Fruit fly (Drosophila melanogaster): ENCODE measurements around the gene FucTD.
"Not testable (repeated sequence)": the region's sequence is repeated elsewhere in the genome, so short reads cannot be mapped to it uniquely, and the experiment has no call there.

The FucTD gene

DNA sequence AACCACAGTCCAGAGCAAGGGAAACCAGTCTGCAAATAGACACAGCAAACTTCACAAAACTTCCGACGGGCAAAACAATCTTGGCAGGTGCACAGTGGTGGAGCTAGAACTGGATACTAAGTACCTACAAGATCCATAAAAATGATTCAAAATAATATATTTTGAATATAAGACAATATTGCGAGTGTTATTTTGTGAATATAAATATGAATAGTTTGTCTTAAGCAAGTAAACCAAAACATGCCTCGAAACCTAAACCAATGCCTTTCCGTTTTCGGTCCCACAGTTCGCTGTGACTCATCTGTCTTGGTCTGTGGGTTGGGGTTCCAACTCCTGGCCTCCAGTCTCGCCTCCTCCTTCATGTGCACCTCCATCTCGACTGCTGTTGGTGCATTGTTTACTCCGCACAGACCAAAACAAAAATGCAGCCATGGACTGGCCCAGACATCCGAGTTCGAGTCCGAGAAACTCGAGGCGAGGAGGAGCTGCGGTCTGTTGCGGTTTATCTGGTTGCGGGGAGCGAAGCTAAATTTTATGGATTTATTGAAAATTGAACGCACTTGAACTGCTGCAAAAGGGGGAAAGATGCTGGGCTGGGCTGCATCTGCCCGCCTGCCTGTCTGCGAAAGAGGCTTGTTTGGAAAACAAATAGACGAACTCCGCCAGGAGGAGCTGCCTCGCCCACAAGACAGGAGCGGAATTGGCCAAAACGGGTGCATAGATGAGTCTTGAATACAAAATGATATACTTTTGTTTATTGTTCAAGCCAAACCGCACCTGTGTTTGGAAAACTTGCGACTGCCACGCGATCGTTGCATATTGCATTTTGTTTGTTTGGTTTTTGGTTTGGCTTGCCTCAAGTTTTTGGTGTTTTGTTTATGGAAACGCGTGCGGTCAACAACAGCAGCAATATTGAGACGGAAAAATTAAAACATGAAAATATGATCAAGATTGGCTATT, 23.8 kb upstream of the FucTD start (continued):
- TF ChIP-seq CG32006 (GFP tag; optimal IDR thresholded peaks at IDR 0.05) (peak; percentile 74), CG6854 (GFP tag; optimal IDR thresholded peaks at IDR 0.05) (no peak), CG11294 (GFP tag; IDR thresholded peaks at IDR 0.05) (0 out of 2 replicates have a peak, but pooled peaks have one; percentile 25), CG11902 (GFP tag; optimal IDR thresholded peaks at IDR 0.05) (peak; percentile 5), salr (GFP tag; optimal IDR thresholded peaks at IDR 0.05) (peak; percentile 67 to 74), CG10631 (GFP tag; optimal IDR thresholded peaks at IDR 0.05) (peak; percentile 84), Sox15 (GFP tag; optimal IDR thresholded peaks at IDR 0.05) (peak; percentile 33), topi (GFP tag; optimal IDR thresholded peaks at IDR 0.05) (peak; percentile 19), CG11762 (GFP tag; optimal IDR thresholded peaks at IDR 0.05; ENCODE audit: insufficient read depth) (peak; percentile 75), CG3919 (GFP tag; optimal IDR thresholded peaks at IDR 0.05) (peak; percentile 88)

DNA sequence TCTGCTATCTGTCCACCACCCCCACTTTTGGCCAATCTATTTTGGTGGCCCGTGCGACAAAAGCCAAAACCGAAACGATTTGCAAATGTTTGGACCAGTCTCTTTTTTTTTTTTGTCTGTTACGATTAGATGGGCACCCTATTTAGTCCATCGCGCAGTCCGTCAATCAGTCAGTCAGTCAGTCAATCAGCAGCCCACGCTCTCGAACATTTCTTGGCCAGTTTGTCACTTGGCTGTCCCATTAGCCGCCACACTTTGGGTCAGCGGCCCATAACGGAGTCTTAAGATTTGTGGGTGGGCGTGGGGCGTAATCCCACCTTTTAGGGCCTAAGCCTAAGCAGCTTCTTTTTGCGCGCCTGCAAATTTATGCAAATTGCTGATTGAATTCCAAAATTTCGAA, 21.6 kb upstream of the FucTD start:
- TF ChIP-seq Sox102F (GFP tag; optimal IDR thresholded peaks at IDR 0.05) (no peak), Eip75B (GFP tag; optimal IDR thresholded peaks at IDR 0.05) (no peak), CG7368 (GFP tag; optimal IDR thresholded peaks at IDR 0.05) (no peak), Met (GFP tag; optimal IDR thresholded peaks at IDR 0.05) (no peak), Gug (GFP tag; IDR thresholded peaks at IDR 0.05) (no peak), CG31627 (GFP tag; optimal IDR thresholded peaks at IDR 0.05) (no peak), CG15336 (GFP tag; IDR thresholded peaks at IDR 0.05) (no peak), dac (GFP tag; optimal IDR thresholded peaks at IDR 0.05) (no peak), CG11294 (GFP tag; IDR thresholded peaks at IDR 0.05) (no peak)

DNA sequence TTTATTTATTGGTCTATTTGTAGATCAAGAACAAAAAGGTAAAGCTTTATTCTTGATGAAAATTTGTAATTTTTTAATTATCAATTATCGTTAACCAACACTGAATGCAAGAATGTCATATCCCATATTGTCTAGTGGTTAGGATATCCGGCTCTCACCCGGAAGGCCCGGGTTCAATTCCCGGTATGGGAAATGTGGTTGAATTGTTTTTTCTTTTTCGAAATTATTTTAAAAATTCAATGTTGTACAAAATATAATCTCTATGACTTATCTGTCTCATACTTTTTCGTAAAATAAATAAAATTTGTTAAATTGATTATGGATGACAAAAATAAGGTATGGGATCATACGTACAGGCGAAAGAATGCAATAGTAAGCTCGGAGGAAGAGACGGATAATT, 17.7 kb upstream of the FucTD start, which contains the start of gene CG32320:
Gene CG32320 (plus strand): TSS at position 301 of the 400 bp plus-strand sequence.
- not testable (repeated sequence) for TF ChIP-seq Eip75B, topi, acj6 (GFP tag; optimal IDR thresholded peaks at IDR 0.05)

DNA sequence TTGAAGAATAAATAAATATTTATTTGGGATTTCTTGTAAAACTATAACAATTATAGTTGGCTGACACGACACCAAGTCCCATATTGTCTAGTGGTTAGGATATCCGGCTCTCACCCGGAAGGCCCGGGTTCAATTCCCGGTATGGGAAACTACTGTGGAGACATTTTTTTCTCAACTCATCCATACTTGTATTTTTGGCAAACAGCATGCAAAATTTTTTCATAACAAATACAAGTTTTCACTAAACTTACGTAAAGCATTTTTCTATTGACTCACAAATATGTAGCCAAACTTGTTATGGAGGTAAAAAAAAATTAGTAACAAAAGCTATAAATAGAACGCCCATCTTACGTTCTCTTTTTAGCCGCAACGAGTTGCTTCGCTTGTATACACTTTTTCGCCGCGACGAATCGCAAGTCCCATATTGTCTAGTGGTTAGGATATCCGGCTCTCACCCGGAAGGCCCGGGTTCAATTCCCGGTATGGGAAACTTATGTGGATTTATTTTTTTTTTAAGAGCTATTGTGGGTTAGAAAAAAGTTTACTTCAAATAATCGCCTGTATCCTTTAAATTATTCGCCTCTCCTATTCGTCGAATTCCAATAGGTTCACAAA, 14.6 kb upstream of the FucTD start:
- TF ChIP-seq fkh (GFP tag; optimal IDR thresholded peaks at IDR 0.05), result peak; percentile 39
- TF ChIP-seq CG8319 (GFP tag; optimal IDR thresholded peaks at IDR 0.05), result no peak
- TF ChIP-seq eg (GFP tag; IDR thresholded peaks at IDR 0.05), result no peak
- peak; percentile 12 for TF ChIP-seq svp (GFP tag)
- peak; percentile 19 for TF ChIP-seq Eip78C (GFP tag)

DNA sequence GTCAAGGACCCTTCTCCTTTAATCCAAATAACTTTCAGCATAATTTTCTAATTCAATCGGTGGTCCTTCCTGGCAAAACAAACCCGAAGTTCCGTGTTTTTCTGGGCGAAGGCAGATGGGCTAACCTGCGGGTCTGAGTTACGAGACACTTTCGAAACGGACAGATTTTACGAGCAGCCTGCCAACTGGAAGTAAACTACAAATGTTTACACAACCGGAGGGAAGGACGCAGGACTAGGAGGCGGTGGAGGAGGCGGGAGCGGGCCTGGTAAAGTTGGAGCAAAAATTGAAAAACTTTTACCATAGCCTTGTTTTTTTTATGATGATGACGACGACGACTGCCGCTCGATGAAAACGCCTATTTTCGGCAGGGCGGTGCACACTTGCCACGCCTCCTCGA, 13.9 kb upstream of the FucTD start:
- TF ChIP-seq dsx (GFP tag; optimal IDR thresholded peaks at IDR 0.05; ENCODE audit: poor library complexity, severe bottlenecking) (no peak), CG3919 (GFP tag; optimal IDR thresholded peaks at IDR 0.05) (no peak), achi (GFP tag; optimal IDR thresholded peaks at IDR 0.05) (no peak), CG9139 (GFP tag; optimal IDR thresholded peaks at IDR 0.05) (no peak), fd85E (GFP tag; optimal IDR thresholded peaks at IDR 0.05) (no peak), Eip75B (GFP tag; optimal IDR thresholded peaks at IDR 0.05) (no peak), Gug (GFP tag; IDR thresholded peaks at IDR 0.05) (no peak), CG6854 (GFP tag; optimal IDR thresholded peaks at IDR 0.05) (no peak), Smox (GFP tag; optimal IDR thresholded peaks at IDR 0.05) (no peak), CG6808 (GFP tag; optimal IDR thresholded peaks at IDR 0.05) (no peak), topi (GFP tag; optimal IDR thresholded peaks at IDR 0.05) (no peak), CG6163 (GFP tag; IDR thresholded peaks at IDR 0.05) (no peak), CG10631 (GFP tag; optimal IDR thresholded peaks at IDR 0.05) (no peak), Sox102F (GFP tag; optimal IDR thresholded peaks at IDR 0.05) (no peak), pdm3 (GFP tag; optimal IDR thresholded peaks at IDR 0.05) (no peak), Eip78C (GFP tag) (no peak), CG34406 (GFP tag; optimal IDR thresholded peaks at IDR 0.05) (no peak), Hr4 (GFP tag; optimal IDR thresholded peaks at IDR 0.05) (no peak), CG31627 (GFP tag; optimal IDR thresholded peaks at IDR 0.05) (no peak), Blimp-1 (GFP tag; optimal IDR thresholded peaks at IDR 0.05) (no peak)

Data from whole organism, prepupa.